Fruit fly (Drosophila melanogaster) Kc167 (cell line): ENCODE measurements around the gene CG31793.

Source experiments
- Myc ChIP-seq: fragments of >200 bp; optimal IDR thresholded peaks from 2 replicates; lab custom pipeline; 2017; ENCODE audit warnings: missing external identifiers
- Sin3A ChIP-seq: fragments of >200 bp; optimal IDR thresholded peaks from 2 replicates; lab custom pipeline; 2018; ENCODE audit warnings: missing external identifiers
- h ChIP-seq: fragments of >200 bp; optimal IDR thresholded peaks from 3 replicates; lab custom pipeline; 2018; ENCODE audit warnings: missing external identifiers
- insv ChIP-seq: fragments of >200 bp; optimal IDR thresholded peaks from 3 replicates; lab custom pipeline; 2018; ENCODE audit warnings: missing external identifiers
- psq ChIP-seq: fragments of >200 bp; optimal IDR thresholded peaks from 2 replicates; lab custom pipeline; 2017; ENCODE audit warnings: missing external identifiers

DNA sequence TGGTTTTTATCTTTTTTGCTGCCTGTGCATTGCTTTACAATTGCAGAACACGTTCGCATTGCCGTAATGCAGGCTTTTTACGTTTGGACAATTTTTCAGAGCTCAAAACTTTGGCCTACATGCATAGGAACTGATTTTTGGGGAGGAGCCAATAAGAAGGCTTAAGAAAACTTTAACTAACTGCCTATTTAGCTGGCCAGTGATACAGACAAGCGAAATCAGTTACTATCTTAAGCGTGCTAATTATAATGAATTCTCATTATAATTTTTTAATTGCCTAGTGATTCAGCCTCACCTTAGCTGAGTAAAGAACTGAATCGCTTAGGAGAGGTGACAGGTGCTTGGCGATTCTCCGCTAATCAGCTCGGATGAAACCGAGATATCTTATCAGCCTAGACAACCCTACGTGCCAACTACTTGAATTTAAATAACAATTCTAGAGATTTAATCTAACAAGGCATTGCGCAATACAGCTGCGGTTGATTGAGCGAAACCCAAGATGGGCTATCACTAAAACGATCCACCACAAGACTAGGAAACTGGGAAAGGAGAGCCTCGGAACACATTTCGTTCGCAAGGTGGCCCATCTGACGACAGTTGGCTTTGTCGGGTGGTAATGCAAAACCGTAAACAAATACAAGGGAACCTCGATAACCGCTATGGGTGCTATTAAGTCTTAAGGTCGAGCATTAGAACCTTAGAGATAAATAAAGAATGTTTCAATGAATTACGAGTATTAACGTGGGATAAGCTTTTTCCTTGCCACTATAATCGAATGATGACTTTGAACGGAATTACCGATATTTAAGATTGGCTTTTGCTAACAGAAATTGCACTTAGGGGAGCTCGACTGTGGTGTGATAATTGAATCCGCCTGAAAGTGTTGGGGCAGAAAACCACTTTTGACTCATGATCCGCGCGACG, 17.7 kb upstream of the CG31793 start:
- no peak for TF ChIP-seq Myc (lab: Kevin White, UChicago)
- no peak for TF ChIP-seq psq (lab: Kevin White, UChicago)
- TF ChIP-seq insv (lab: Kevin White, UChicago), result no peak
- TF ChIP-seq Sin3A, result no peak
- no peak for TF ChIP-seq h
